Worm (Caenorhabditis elegans): Measurements from ENCODE around the gene Y57A10A.24.

ce11 chrII:12278602-12279001 is 35.9 kb downstream of the Y57A10A.24 start:
- TF ChIP-seq hlh-15 (tag; optimal IDR thresholded peaks at IDR 0.05) (no peak), unc-42 (tag; optimal IDR thresholded peaks at IDR 0.05) (no peak), pqm-1 (tag; optimal IDR thresholded peaks at IDR 0.05) (no peak), nhr-11 (tag; optimal IDR thresholded peaks at IDR 0.05) (no peak), tbx-2 (tag; optimal IDR thresholded peaks at IDR 0.05) (no peak), ets-4 (tag; optimal IDR thresholded peaks at IDR 0.05) (no peak), ceh-2 (tag; optimal IDR thresholded peaks at IDR 0.05) (no peak), ahr-1 (tag; optimal IDR thresholded peaks at IDR 0.05) (no peak), ceh-14 (tag; optimal IDR thresholded peaks at IDR 0.05) (no peak)

Measured in whole organism, late embryonic.